Worm (Caenorhabditis elegans) whole organism, L2 larva: Measurements from ENCODE around the gene nlp-55.

Experiments
- ama-1 ChIP-seq: fragments of 150-350 bp; optimal IDR thresholded peaks from 2 replicates; lab custom pipeline; 2018; ENCODE audit warnings: inconsistent platforms
- ceh-82 ChIP-seq: fragments of 150-350 bp; optimal IDR thresholded peaks from 2 replicates; lab custom pipeline; 2014; ENCODE audit warnings: missing biosample characterization, missing genetic modification characterization
- lin-13 ChIP-seq: fragments of 150-350 bp; optimal IDR thresholded peaks from 2 replicates; lab custom pipeline; 2014; ENCODE audit warnings: missing biosample characterization, missing genetic modification reagents, missing genetic modification characterization
- mbf-1 ChIP-seq: sonication (generic microtip); optimal IDR thresholded peaks from 2 replicates; lab custom pipeline; 2017; ENCODE audit warnings: missing biosample characterization, missing genetic modification characterization
- nhr-237 ChIP-seq: fragments of 150-350 bp; optimal IDR thresholded peaks from 2 replicates; lab custom pipeline; 2014; ENCODE audit warnings: missing biosample characterization, missing genetic modification characterization
- nhr-25 ChIP-seq: fragments of 150-350 bp; sonication (generic microtip); optimal IDR thresholded peaks from 3 replicates; lab custom pipeline; 2014; ENCODE audit warnings: missing biosample characterization, missing genetic modification characterization
- snpc-4 ChIP-seq: fragments of 150-350 bp; optimal IDR thresholded peaks from 2 replicates; lab custom pipeline; 2014; ENCODE audit warnings: missing biosample characterization, missing genetic modification characterization

- TF ChIP-seq nhr-237 (tag; lab: Kevin White, UChicago): no peak
- no peak for TF ChIP-seq snpc-4
- TF ChIP-seq lin-13 (GFP tag; lab: Kevin White, UChicago): peak; percentile 17
- TF ChIP-seq ama-1 (lab: Kevin White, UChicago): no peak
- no peak for TF ChIP-seq mbf-1 (tag; lab: Kevin White, UChicago)
- TF ChIP-seq ceh-82: no peak
- TF ChIP-seq nhr-25: no peak
These were observed 29.9 kb upstream of the nlp-55 start, which contains the start of the genes ran-3 and C26D10.3 for ce11 chrII:8325002-8325539.
